Worm (Caenorhabditis elegans) whole organism, L2 larva: ENCODE results near the gene col-168.

Experiments
- Y55F3AM.14 ChIP-seq: fragments of 200-800 bp; sonication (Bioruptor generic); optimal IDR thresholded peaks from 2 replicates; lab custom pipeline; 2018; ENCODE audit warnings: mild to moderate bottlenecking, missing genetic modification characterization, missing compliant biosample characterization
- alr-1 ChIP-seq: fragments of 150-350 bp; optimal IDR thresholded peaks from 2 replicates; lab custom pipeline; 2014; ENCODE audit warnings: missing biosample characterization, missing genetic modification characterization
- aly-2 ChIP-seq: fragments of 150-350 bp; optimal IDR thresholded peaks from 2 replicates; lab custom pipeline; 2014; ENCODE audit warnings: missing biosample characterization, missing genetic modification characterization
- ama-1 ChIP-seq: fragments of 150-350 bp; optimal IDR thresholded peaks from 2 replicates; lab custom pipeline; 2018; ENCODE audit warnings: inconsistent platforms
- ceh-16 ChIP-seq: fragments of 150-350 bp; optimal IDR thresholded peaks from 2 replicates; lab custom pipeline; 2014; ENCODE audit warnings: missing biosample characterization, missing genetic modification characterization
- egl-27 ChIP-seq: sonication (generic microtip); optimal IDR thresholded peaks from 3 replicates; lab custom pipeline; 2017; ENCODE audit warnings: missing biosample characterization, missing genetic modification reagents, missing genetic modification characterization
- fos-1 ChIP-seq: fragments of 150-350 bp; optimal IDR thresholded peaks from 2 replicates; lab custom pipeline; 2014; ENCODE audit warnings: missing biosample characterization, missing genetic modification characterization
- lin-11 ChIP-seq: fragments of 150-350 bp; sonication (generic microtip); optimal IDR thresholded peaks from 2 replicates; lab custom pipeline; 2014; ENCODE audit warnings: missing biosample characterization, missing genetic modification characterization, inconsistent platforms, mixed read lengths
- lin-39 ChIP-seq: fragments of 150-350 bp; optimal IDR thresholded peaks from 2 replicates; lab custom pipeline; 2014; ENCODE audit warnings: missing biosample characterization, missing genetic modification reagents, missing genetic modification characterization
- mab-5 ChIP-seq: fragments of 150-350 bp; optimal IDR thresholded peaks from 2 replicates; lab custom pipeline; 2014; ENCODE audit warnings: missing biosample characterization, missing genetic modification characterization
- nhr-11 ChIP-seq: fragments of 150-350 bp; optimal IDR thresholded peaks from 2 replicates; lab custom pipeline; 2014; ENCODE audit warnings: missing biosample characterization, missing genetic modification characterization
- nhr-12 ChIP-seq: fragments of 150-350 bp; optimal IDR thresholded peaks from 2 replicates; lab custom pipeline; 2014; ENCODE audit warnings: missing biosample characterization, missing genetic modification characterization
- nhr-129 ChIP-seq: fragments of 150-350 bp; optimal IDR thresholded peaks from 2 replicates; lab custom pipeline; 2014; ENCODE audit warnings: missing biosample characterization, missing genetic modification characterization
- nhr-23 ChIP-seq: fragments of 150-350 bp; optimal IDR thresholded peaks from 2 replicates; lab custom pipeline; 2014; ENCODE audit warnings: missing biosample characterization, missing genetic modification reagents, missing genetic modification characterization
- nhr-6 ChIP-seq: fragments of 150-350 bp; optimal IDR thresholded peaks from 2 replicates; lab custom pipeline; 2014; ENCODE audit warnings: missing biosample characterization, missing genetic modification characterization
- sem-4 ChIP-seq: fragments of 150-350 bp; optimal IDR thresholded peaks from 2 replicates; lab custom pipeline; 2014; ENCODE audit warnings: missing biosample characterization, missing genetic modification reagents, missing genetic modification characterization
- skn-1 ChIP-seq: sonication (generic microtip); optimal IDR thresholded peaks from 2 replicates; lab custom pipeline; 2017; ENCODE audit warnings: missing biosample characterization, missing genetic modification characterization
- sma-3 ChIP-seq: sonication (generic microtip); optimal IDR thresholded peaks from 2 replicates; lab custom pipeline; 2016; ENCODE audit warnings: missing genetic modification reagents, missing genetic modification characterization, missing compliant biosample characterization
- unc-39 ChIP-seq: fragments of 150-350 bp; optimal IDR thresholded peaks from 2 replicates; lab custom pipeline; 2014; ENCODE audit warnings: missing biosample characterization, missing genetic modification characterization
- unc-55 ChIP-seq: fragments of 150-350 bp; sonication (generic microtip); optimal IDR thresholded peaks from 3 replicates; lab custom pipeline; 2014; ENCODE audit warnings: missing biosample characterization, missing genetic modification reagents, missing genetic modification characterization
- unc-62 ChIP-seq: fragments of 150-350 bp; optimal IDR thresholded peaks from 2 replicates; lab custom pipeline; 2014; ENCODE audit warnings: missing biosample characterization, missing genetic modification reagents, missing genetic modification characterization
- zag-1 ChIP-seq: fragments of 150-350 bp; optimal IDR thresholded peaks from 2 replicates; lab custom pipeline; 2014; ENCODE audit warnings: missing biosample characterization, missing genetic modification characterization
- ztf-1 ChIP-seq: fragments of 200-800 bp; sonication (Bioruptor generic); conservative IDR thresholded peaks from 2 replicates; pipeline ENCODE4 v1.3.6; 2022; ENCODE audit warnings: missing genetic modification characterization, missing compliant biosample characterization
- ztf-11 ChIP-seq: sonication (generic microtip); optimal IDR thresholded peaks from 2 replicates; lab custom pipeline; 2017; ENCODE audit warnings: missing biosample characterization, missing genetic modification characterization
- ztf-4 ChIP-seq: fragments of 150-350 bp; optimal IDR thresholded peaks from 2 replicates; lab custom pipeline; 2014; ENCODE audit warnings: missing biosample characterization, missing genetic modification characterization

col-168 gene

ce11 chrX:6371192-6372116 lies 45.3 kb downstream of the col-168 start (continued):
- TF ChIP-seq egl-27, result peak; percentile 18
- no peak for TF ChIP-seq nhr-6 (tag; lab: Kevin White, UChicago)
- no peak for TF ChIP-seq skn-1
- peak; percentile 67 for TF ChIP-seq nhr-129 (tag; lab: Kevin White, UChicago)
- peak; percentile 12 for TF ChIP-seq ztf-4 (tag; lab: Kevin White, UChicago)
- TF ChIP-seq mab-5 (tag; lab: Kevin White, UChicago), result no peak
- TF ChIP-seq alr-1 (tag; lab: Kevin White, UChicago), result no peak

DNA sequence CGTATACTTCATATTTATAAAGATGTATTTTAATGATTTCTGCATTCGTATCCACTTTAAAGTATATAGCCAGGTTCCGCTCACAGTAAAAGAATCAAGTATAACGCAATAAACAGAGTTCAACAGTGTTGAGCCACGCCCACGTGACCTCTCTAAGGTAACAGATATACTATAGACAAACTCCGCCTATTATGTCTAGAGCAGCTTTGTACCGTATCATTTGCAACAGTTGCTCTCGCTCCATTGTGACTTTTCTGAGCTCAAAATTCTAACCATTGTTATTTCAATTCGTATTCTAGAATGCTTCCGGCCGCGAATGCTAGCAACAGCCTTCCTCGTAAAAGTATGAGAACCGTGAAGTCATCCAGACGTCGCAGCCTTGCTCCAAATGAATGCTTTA lies 47.2 kb downstream of the col-168 start, which contains the start of gene C03B1.17:
TSS of gene C03B1.17 (plus strand) at position 301 of the 400 bp plus-strand sequence.
- TF ChIP-seq ztf-11 (tag; lab: Kevin White, UChicago) (no peak), lin-11 (tag; lab: Kevin White, UChicago) (no peak), fos-1 (tag; lab: Kevin White, UChicago) (no peak), unc-39 (tag; lab: Kevin White, UChicago) (no peak)

- no peak for TF ChIP-seq zag-1 (tag; lab: Kevin White, UChicago)
- no peak for TF ChIP-seq aly-2 (tag; lab: Kevin White, UChicago)
- no peak for TF ChIP-seq ztf-1 (GFP tag; lab: Robert Waterston, UW)
- no peak for TF ChIP-seq unc-55 (GFP tag; lab: Kevin White, UChicago)
- TF ChIP-seq skn-1, result no peak
- no peak for TF ChIP-seq unc-39 (tag; lab: Kevin White, UChicago)
- TF ChIP-seq nhr-23 (tag; lab: Kevin White, UChicago), result no peak
- no peak for TF ChIP-seq nhr-129 (tag; lab: Kevin White, UChicago)
- no peak for TF ChIP-seq lin-39
- no peak for TF ChIP-seq nhr-11 (tag; lab: Kevin White, UChicago)
- no peak for TF ChIP-seq ama-1
- no peak for TF ChIP-seq Y55F3AM.14 (GFP tag; lab: Kevin White, UChicago)
- TF ChIP-seq sem-4 (tag; lab: Kevin White, UChicago), result no peak
- TF ChIP-seq unc-62 (GFP tag; lab: Kevin White, UChicago), result no peak
- TF ChIP-seq ceh-16, result no peak
- no peak for TF ChIP-seq nhr-12
- TF ChIP-seq sma-3, result no peak
These were observed 48.3 kb downstream of the col-168 start, which contains the start of gene C03B1.1 for ce11 chrX:6374451-6374850. C03B1.1 (plus strand) TSS chrX:6374751.
